Worm (Caenorhabditis elegans) whole organism, young adult: ENCODE results near the gene mtch-1.

Experiments
- B0019.2 ChIP-seq: fragments of 200-800 bp; sonication (Bioruptor generic); conservative IDR thresholded peaks from 2 replicates; pipeline ENCODE4 v1.3.6; 2022; ENCODE audit warnings: missing genetic modification reagents, missing genetic modification characterization, missing compliant biosample characterization
- B0336.3 ChIP-seq: fragments of 200-800 bp; sonication (Bioruptor generic); IDR thresholded peaks from 2 replicates; pipeline ENCODE4 v1.3.6; 2022; ENCODE audit warnings: missing genetic modification characterization, missing compliant biosample characterization
- C17E4.6 ChIP-seq: fragments of 200-800 bp; sonication (Bioruptor generic); IDR thresholded peaks from 2 replicates; pipeline ENCODE4 v1.3.6; 2022; ENCODE audit warnings: missing genetic modification reagents, missing genetic modification characterization, missing compliant biosample characterization
- D2030.7 ChIP-seq: fragments of 200-800 bp; sonication (Bioruptor generic); IDR thresholded peaks from 2 replicates; pipeline ENCODE4 v1.3.6; 2022; ENCODE audit warnings: missing genetic modification reagents, missing genetic modification characterization, missing compliant biosample characterization
- F22D6.2 ChIP-seq: sonication (generic microtip); optimal IDR thresholded peaks from 2 replicates; lab custom pipeline; 2016; ENCODE audit warnings: mild to moderate bottlenecking, missing genetic modification characterization, missing compliant biosample characterization
- F37B4.10 ChIP-seq: fragments of 200-800 bp; sonication (Bioruptor generic); IDR thresholded peaks from 2 replicates; pipeline ENCODE4 v1.3.6; 2022; ENCODE audit warnings: missing genetic modification characterization, missing compliant biosample characterization
- F39B2.1 ChIP-seq: fragments of 200-800 bp; sonication (Bioruptor generic); IDR thresholded peaks from 2 replicates; pipeline ENCODE4 v1.3.6; 2022; ENCODE audit warnings: missing genetic modification reagents, missing genetic modification characterization, missing compliant biosample characterization
- F57C9.4 ChIP-seq: sonication (generic microtip); optimal IDR thresholded peaks from 2 replicates; lab custom pipeline; 2017; ENCODE audit warnings: mild to moderate bottlenecking, missing genetic modification characterization, missing compliant biosample characterization
- T07F8.4 ChIP-seq: sonication (generic microtip); optimal IDR thresholded peaks from 2 replicates; lab custom pipeline; 2016; ENCODE audit warnings: mild to moderate bottlenecking, missing genetic modification characterization, moderate library complexity, missing compliant biosample characterization
- T26A5.8 ChIP-seq: sonication (generic microtip); optimal IDR thresholded peaks from 2 replicates; lab custom pipeline; 2016; ENCODE audit warnings: missing genetic modification characterization, missing compliant biosample characterization
- Y53G8AR.9 ChIP-seq: fragments of 200-800 bp; sonication (Bioruptor generic); conservative IDR thresholded peaks from 2 replicates; pipeline ENCODE4 v1.3.6; 2022; ENCODE audit warnings: missing genetic modification reagents, missing genetic modification characterization, missing compliant biosample characterization
- Y56A3A.18 ChIP-seq: fragments of 200-800 bp; sonication (Bioruptor generic); IDR thresholded peaks from 2 replicates; pipeline ENCODE4 v1.3.6; 2022; ENCODE audit warnings: missing genetic modification reagents, missing genetic modification characterization, missing compliant biosample characterization
- attf-3 ChIP-seq: fragments of 200-800 bp; sonication (Bioruptor generic); conservative IDR thresholded peaks from 2 replicates; pipeline ENCODE4 v1.3.6; 2022; ENCODE audit warnings: missing genetic modification reagents, missing genetic modification characterization, missing compliant biosample characterization
- bed-1 ChIP-seq: fragments of 200-800 bp; sonication (Bioruptor generic); IDR thresholded peaks from 2 replicates; pipeline ENCODE4 v1.3.6; 2022; ENCODE audit warnings: missing genetic modification reagents, missing genetic modification characterization, missing compliant biosample characterization
- bed-2 ChIP-seq: fragments of 200-800 bp; sonication (Bioruptor generic); IDR thresholded peaks from 2 replicates; pipeline ENCODE4 v1.3.6; 2022; ENCODE audit warnings: missing genetic modification reagents, missing genetic modification characterization, missing compliant biosample characterization
- ceh-27 ChIP-seq: fragments of 200-800 bp; sonication (Bioruptor generic); optimal IDR thresholded peaks from 2 replicates; lab custom pipeline; 2018; ENCODE audit warnings: mild to moderate bottlenecking, missing genetic modification characterization, moderate library complexity, missing compliant biosample characterization
- ceh-58 ChIP-seq: fragments of 200-800 bp; sonication (Bioruptor generic); IDR thresholded peaks from 2 replicates; pipeline ENCODE4 v1.3.6; 2022; ENCODE audit warnings: missing genetic modification characterization, missing compliant biosample characterization
- ceh-79 ChIP-seq: sonication (generic microtip); optimal IDR thresholded peaks from 2 replicates; lab custom pipeline; 2017; ENCODE audit warnings: mild to moderate bottlenecking, missing genetic modification characterization, missing compliant biosample characterization
- chd-7 ChIP-seq: sonication (generic microtip); optimal IDR thresholded peaks from 2 replicates; lab custom pipeline; 2016; ENCODE audit warnings: mild to moderate bottlenecking, missing genetic modification characterization, moderate library complexity, missing compliant biosample characterization
- dox-1 ChIP-seq: fragments of 200-800 bp; sonication (Bioruptor generic); IDR thresholded peaks from 2 replicates; pipeline ENCODE4 v1.3.6; 2022; ENCODE audit warnings: missing genetic modification reagents, missing genetic modification characterization, missing compliant biosample characterization
- dpl-1 ChIP-seq: fragments of 150-350 bp; optimal IDR thresholded peaks from 2 replicates; lab custom pipeline; 2014; ENCODE audit warnings: missing biosample characterization, missing genetic modification reagents, missing genetic modification characterization
- efl-1 ChIP-seq: fragments of 150-350 bp; optimal IDR thresholded peaks from 2 replicates; lab custom pipeline; 2014; ENCODE audit warnings: missing biosample characterization, missing genetic modification reagents, missing genetic modification characterization
- egl-18 ChIP-seq: fragments of 200-800 bp; sonication (Bioruptor generic); IDR thresholded peaks from 2 replicates; pipeline ENCODE4 v1.3.6; 2022; ENCODE audit warnings: missing genetic modification reagents, missing genetic modification characterization, missing compliant biosample characterization
- egl-44 ChIP-seq: fragments of 200-800 bp; sonication (Bioruptor generic); IDR thresholded peaks from 2 replicates; pipeline ENCODE4 v1.3.6; 2022; ENCODE audit warnings: missing genetic modification reagents, missing genetic modification characterization, missing compliant biosample characterization
- ekl-4 ChIP-seq: fragments of 200-800 bp; sonication (Bioruptor generic); IDR thresholded peaks from 2 replicates; pipeline ENCODE4 v1.3.6; 2022; ENCODE audit warnings: missing genetic modification reagents, missing genetic modification characterization, missing compliant biosample characterization
- fkh-3 ChIP-seq: sonication (generic microtip); optimal IDR thresholded peaks from 2 replicates; lab custom pipeline; 2016; ENCODE audit warnings: mild to moderate bottlenecking, missing genetic modification characterization, missing compliant biosample characterization
- gei-17 ChIP-seq: fragments of 200-800 bp; sonication (Bioruptor generic); optimal IDR thresholded peaks from 2 replicates; lab custom pipeline; 2018; ENCODE audit warnings: mild to moderate bottlenecking, missing genetic modification characterization, missing compliant biosample characterization
- hlh-26 ChIP-seq: fragments of 200-800 bp; sonication (Bioruptor generic); conservative IDR thresholded peaks from 2 replicates; pipeline ENCODE4 v1.3.6; 2022; ENCODE audit warnings: missing genetic modification reagents, missing genetic modification characterization, missing compliant biosample characterization
- hmg-1.2 ChIP-seq: fragments of 200-800 bp; sonication (Bioruptor generic); IDR thresholded peaks from 2 replicates; pipeline ENCODE4 v1.3.6; 2022; ENCODE audit warnings: missing genetic modification reagents, missing genetic modification characterization, missing compliant biosample characterization
- hmg-20 ChIP-seq: fragments of 200-800 bp; sonication (Bioruptor generic); IDR thresholded peaks from 2 replicates; pipeline ENCODE4 v1.3.6; 2022; ENCODE audit warnings: missing genetic modification reagents, missing genetic modification characterization, missing compliant biosample characterization
- hsf-1 ChIP-seq: fragments of 200-800 bp; sonication (Bioruptor generic); IDR thresholded peaks from 2 replicates; pipeline ENCODE4 v1.3.6; 2022; ENCODE audit warnings: missing genetic modification reagents, missing genetic modification characterization, missing compliant biosample characterization
- let-607 ChIP-seq, 2 experiments: fragments of 200-800 bp in 1 of 2; sonication (Bioruptor generic) in 1 of 2; sonication (generic microtip) in 1 of 2; optimal IDR thresholded peaks; 2 replicates each; lab custom pipeline; 2016 to 2018; ENCODE audit warnings: mild to moderate bottlenecking in 2 of 2, missing compliant biosample characterization in 2 of 2, missing genetic modification characterization in 2 of 2, moderate library complexity in 2 of 2, missing genotype in 1 of 2
- lsl-1 ChIP-seq: fragments of 200-800 bp; sonication (Bioruptor generic); optimal IDR thresholded peaks from 2 replicates; lab custom pipeline; 2018; ENCODE audit warnings: mild to moderate bottlenecking, missing genetic modification characterization, moderate library complexity, missing compliant biosample characterization
- madf-10 ChIP-seq: sonication (generic microtip); optimal IDR thresholded peaks from 2 replicates; lab custom pipeline; 2016; ENCODE audit warnings: mild to moderate bottlenecking, missing genetic modification characterization, missing compliant biosample characterization
- mcd-1 ChIP-seq: fragments of 200-800 bp; sonication (Bioruptor generic); IDR thresholded peaks from 2 replicates; pipeline ENCODE4 v1.3.6; 2022; ENCODE audit warnings: missing genetic modification reagents, missing genetic modification characterization, missing compliant biosample characterization
- nfya-1 ChIP-seq: sonication (generic microtip); optimal IDR thresholded peaks from 2 replicates; lab custom pipeline; 2017; ENCODE audit warnings: antibody characterized with exemption, missing compliant biosample characterization, missing genetic modification characterization, borderline replicate concordance; ENCODE audit not compliant: insufficient read depth
- nhr-120 ChIP-seq: fragments of 200-800 bp; sonication (Bioruptor generic); IDR thresholded peaks from 2 replicates; pipeline ENCODE4 v1.3.6; 2022; ENCODE audit warnings: missing genetic modification characterization, missing compliant biosample characterization
- nhr-179 ChIP-seq: sonication (generic microtip); optimal IDR thresholded peaks from 2 replicates; lab custom pipeline; 2016; ENCODE audit warnings: mild to moderate bottlenecking, missing genetic modification characterization, missing compliant biosample characterization
- nhr-27 ChIP-seq: fragments of 200-800 bp; sonication (Bioruptor generic); optimal IDR thresholded peaks from 2 replicates; lab custom pipeline; 2018; ENCODE audit warnings: mild to moderate bottlenecking, missing genetic modification characterization, moderate library complexity, missing compliant biosample characterization
- pha-4 ChIP-seq: fragments of 150-350 bp; sonication (generic microtip); optimal IDR thresholded peaks from 2 replicates; lab custom pipeline; 2014; ENCODE audit warnings: missing biosample characterization, missing genetic modification reagents, missing genetic modification characterization
- rpc-1 ChIP-seq, 2 experiments: fragments of 150-350 bp in 1 of 2; sonication (generic microtip) in 1 of 2; optimal IDR thresholded peaks; 2 replicates each; lab custom pipeline; 2014 to 2018; ENCODE audit warnings: missing biosample characterization in 1 of 2, missing genetic modification characterization in 1 of 2, missing genetic modification reagents in 1 of 2, missing genotype in 1 of 2
- snpc-1.1 ChIP-seq: sonication (generic microtip); optimal IDR thresholded peaks from 2 replicates; lab custom pipeline; 2017; ENCODE audit warnings: missing genetic modification characterization, mild to moderate bottlenecking, missing compliant biosample characterization, antibody characterized with exemption, moderate library complexity, missing genotype, missing genetic modification reagents; ENCODE audit not compliant: insufficient read depth
- snpc-3.4 ChIP-seq: sonication (generic microtip); optimal IDR thresholded peaks from 2 replicates; lab custom pipeline; 2017; ENCODE audit warnings: missing genetic modification characterization, mild to moderate bottlenecking, missing compliant biosample characterization, antibody characterized with exemption, moderate library complexity, missing genotype, missing genetic modification reagents
- snpc-4 ChIP-seq, 5 experiments: fragments of 150-350 bp in 1 of 5; sonication (generic microtip) in 4 of 5; optimal IDR thresholded peaks; 2 replicates each; lab custom pipeline; 2014 to 2018; ENCODE audit warnings: missing genetic modification characterization in 5 of 5, missing biosample characterization in 3 of 5, antibody characterized with exemption in 2 of 5, mild to moderate bottlenecking in 2 of 5, missing compliant biosample characterization in 2 of 5, missing genotype in 2 of 5, moderate library complexity in 2 of 5, missing genetic modification reagents in 1 of 5
- tbp1 ChIP-seq: fragments of 200-800 bp; sonication (Bioruptor generic); optimal IDR thresholded peaks from 2 replicates; lab custom pipeline; 2018; ENCODE audit warnings: mild to moderate bottlenecking, missing genetic modification characterization, missing compliant biosample characterization
- zfh-2 ChIP-seq: fragments of 200-800 bp; sonication (Bioruptor generic); conservative IDR thresholded peaks from 2 replicates; pipeline ENCODE4 v1.3.6; 2022; ENCODE audit warnings: missing genetic modification reagents, missing genetic modification characterization, missing compliant biosample characterization
- zim-3 ChIP-seq: sonication (generic microtip); optimal IDR thresholded peaks from 2 replicates; lab custom pipeline; 2017; ENCODE audit warnings: mild to moderate bottlenecking, missing genetic modification characterization, moderate library complexity, missing compliant biosample characterization
- ztf-3 ChIP-seq: fragments of 200-800 bp; sonication (Bioruptor generic); optimal IDR thresholded peaks from 2 replicates; lab custom pipeline; 2018; ENCODE audit warnings: mild to moderate bottlenecking, missing genetic modification characterization, missing compliant biosample characterization

The mtch-1 gene

ce11 chrII:7353027-7353426 lies 20.9 kb downstream of the mtch-1 start (continued):
- TF ChIP-seq chd-7: no peak
- TF ChIP-seq ekl-4 (GFP tag; lab: Robert Waterston, UW): no peak
- no peak for TF ChIP-seq B0336.3 (GFP tag; lab: Robert Waterston, UW)
- TF ChIP-seq fkh-3 (tag; lab: Kevin White, UChicago): no peak
- no peak for TF ChIP-seq C17E4.6 (GFP tag; lab: Robert Waterston, UW)
- no peak for TF ChIP-seq madf-10 (tag; lab: Kevin White, UChicago)
- no peak for TF ChIP-seq hmg-20 (GFP tag; lab: Robert Waterston, UW)
- peak; percentile 30; the same call in 1 of the 2 replicates for TF ChIP-seq hmg-1.2
- no peak for TF ChIP-seq nfya-1
- peak; percentile 69 for TF ChIP-seq mcd-1 (GFP tag; lab: Robert Waterston, UW)
- TF ChIP-seq rpc-1 (optimal IDR thresholded peaks at IDR 0.05; lab: Kevin White, UChicago): no peak
- no peak for TF ChIP-seq rpc-1 (tag; optimal IDR thresholded peaks at IDR 0.05; lab: Kevin White, UChicago)
- no peak for TF ChIP-seq egl-44 (GFP tag; lab: Robert Waterston, UW)
- no peak for TF ChIP-seq F37B4.10 (GFP tag; lab: Robert Waterston, UW)
- TF ChIP-seq hsf-1: peak; percentile 23; the same call in 1 of the 2 replicates
- TF ChIP-seq F22D6.2: no peak
- TF ChIP-seq bed-2 (GFP tag; lab: Robert Waterston, UW): no peak
- no peak for TF ChIP-seq gei-17 (GFP tag; lab: Kevin White, UChicago)
- no peak for TF ChIP-seq tbp1
- TF ChIP-seq dpl-1: peak; percentile 40
- TF ChIP-seq lsl-1 (GFP tag; lab: Kevin White, UChicago): peak; percentile 65
- TF ChIP-seq ztf-3 (GFP tag; lab: Kevin White, UChicago): no peak
- no peak for TF ChIP-seq snpc-1.1 (tag; lab: Kevin White, UChicago)
- TF ChIP-seq T07F8.4 (tag; lab: Kevin White, UChicago): no peak
- TF ChIP-seq let-607 (tag; optimal IDR thresholded peaks at IDR 0.05; lab: Kevin White, UChicago): no peak
- no peak for TF ChIP-seq Y56A3A.18
- TF ChIP-seq T26A5.8 (tag; lab: Kevin White, UChicago): no peak
- TF ChIP-seq ceh-27 (GFP tag; lab: Kevin White, UChicago): no peak
- peak; percentile 55 for TF ChIP-seq D2030.7 (GFP tag; lab: Robert Waterston, UW)
- TF ChIP-seq egl-18 (GFP tag; lab: Robert Waterston, UW): no peak
- TF ChIP-seq hlh-26: no peak
- TF ChIP-seq snpc-4 (GFP tag; optimal IDR thresholded peaks at IDR 0.05; lab: Kevin White, UChicago): peak; percentile 3
- TF ChIP-seq snpc-4 (tag; optimal IDR thresholded peaks at IDR 0.05; lab: Kevin White, UChicago): peak in 1 of 4 experiments; percentile 8
- TF ChIP-seq ceh-79: no peak
- no peak for TF ChIP-seq snpc-3.4
- TF ChIP-seq nhr-120 (GFP tag; lab: Robert Waterston, UW): no peak
- TF ChIP-seq attf-3 (GFP tag; lab: Robert Waterston, UW): 0 out of 2 replicates have a peak, but pooled peaks have one; percentile 8
- TF ChIP-seq nhr-27 (tag; lab: Kevin White, UChicago): no peak
- TF ChIP-seq nhr-179 (tag; lab: Kevin White, UChicago): no peak
- TF ChIP-seq Y53G8AR.9 (GFP tag; lab: Robert Waterston, UW): no peak
- no peak for TF ChIP-seq B0019.2 (GFP tag; lab: Robert Waterston, UW)
- no peak for TF ChIP-seq zfh-2 (GFP tag; lab: Robert Waterston, UW)
- TF ChIP-seq dox-1 (GFP tag; lab: Robert Waterston, UW): peak; percentile 33; the same call in 1 of the 2 replicates
- no peak for TF ChIP-seq zim-3 (tag; lab: Kevin White, UChicago)
- TF ChIP-seq pha-4 (tag; lab: Kevin White, UChicago): no peak
- no peak for TF ChIP-seq bed-1
- peak; percentile 73 for TF ChIP-seq efl-1 (GFP tag; lab: Kevin White, UChicago)
- TF ChIP-seq ceh-58 (GFP tag; lab: Robert Waterston, UW): no peak
- TF ChIP-seq F57C9.4 (tag; lab: Kevin White, UChicago): no peak
- no peak for TF ChIP-seq F39B2.1 (GFP tag; lab: Robert Waterston, UW)
